Worm (Caenorhabditis elegans) whole organism, L1 larva: ENCODE measurements around the gene Y51B9A.9.

Experiments
- C04F5.9 ChIP-seq: sonication (generic microtip); optimal IDR thresholded peaks from 2 replicates; lab custom pipeline; 2016; ENCODE audit warnings: missing genetic modification characterization, missing compliant biosample characterization
- C16A3.4 ChIP-seq: fragments of 150-350 bp; optimal IDR thresholded peaks from 2 replicates; lab custom pipeline; 2014; ENCODE audit warnings: missing biosample characterization, missing genetic modification characterization
- C34B4.2 ChIP-seq: sonication (generic microtip); optimal IDR thresholded peaks from 2 replicates; lab custom pipeline; 2017; ENCODE audit warnings: mild to moderate bottlenecking, missing genetic modification characterization, missing compliant biosample characterization
- aha-1 ChIP-seq: fragments of 150-350 bp; optimal IDR thresholded peaks from 2 replicates; lab custom pipeline; 2014; ENCODE audit warnings: missing biosample characterization, missing genetic modification characterization
- aly-2 ChIP-seq: fragments of 150-350 bp; optimal IDR thresholded peaks from 2 replicates; lab custom pipeline; 2014; ENCODE audit warnings: missing biosample characterization, missing genetic modification characterization
- blmp-1 ChIP-seq: fragments of 150-350 bp; optimal IDR thresholded peaks from 2 replicates; lab custom pipeline; 2014; ENCODE audit warnings: missing biosample characterization, missing genetic modification characterization
- ceh-82 ChIP-seq, 3 experiments: fragments of 150-350 bp in 1 of 3; sonication (generic microtip) in 2 of 3; optimal IDR thresholded peaks; 2 replicates each; lab custom pipeline; 2014 to 2017; ENCODE audit warnings: missing biosample characterization in 3 of 3, missing genetic modification characterization in 3 of 3
- ceh-88 ChIP-seq: fragments of 200-800 bp; sonication (Bioruptor generic); IDR thresholded peaks from 2 replicates; pipeline ENCODE4 v1.3.6; 2022; ENCODE audit warnings: missing genetic modification characterization, missing compliant biosample characterization
- dpl-1 ChIP-seq, 3 experiments: fragments of 150-350 bp in 2 of 3; sonication (generic microtip) in 1 of 3; optimal IDR thresholded peaks; 2 replicates each; lab custom pipeline; 2014 to 2017; ENCODE audit warnings: missing biosample characterization in 3 of 3, missing genetic modification characterization in 3 of 3, missing genetic modification reagents in 3 of 3
- dsc-1 ChIP-seq: sonication (generic microtip); optimal IDR thresholded peaks from 2 replicates; lab custom pipeline; 2016; ENCODE audit warnings: mild to moderate bottlenecking, missing genetic modification characterization, missing compliant biosample characterization
- efl-3 ChIP-seq: fragments of 200-800 bp; sonication (Bioruptor generic); optimal IDR thresholded peaks from 2 replicates; lab custom pipeline; 2018; ENCODE audit warnings: mild to moderate bottlenecking, missing genetic modification characterization, missing compliant biosample characterization
- elt-2 ChIP-seq: sonication (generic microtip); optimal IDR thresholded peaks from 2 replicates; lab custom pipeline; 2016; ENCODE audit warnings: missing genetic modification characterization, mild to moderate bottlenecking, inconsistent platforms, missing compliant biosample characterization, missing genetic modification reagents
- elt-3 ChIP-seq, 6 experiments: fragments of 150-350 bp in 1 of 6; sonication (generic microtip); optimal IDR thresholded peaks; 2 replicates each; lab custom pipeline; 2017 to 2018; ENCODE audit warnings: missing biosample characterization in 6 of 6, missing genetic modification characterization in 6 of 6, inconsistent platforms in 1 of 6
- fkh-10 ChIP-seq: sonication (generic microtip); optimal IDR thresholded peaks from 2 replicates; lab custom pipeline; 2017; ENCODE audit warnings: missing biosample characterization, missing genetic modification reagents, missing genetic modification characterization
- fos-1 ChIP-seq: fragments of 150-350 bp; optimal IDR thresholded peaks from 2 replicates; lab custom pipeline; 2014; ENCODE audit warnings: missing biosample characterization, missing genetic modification characterization
- hlh-17 ChIP-seq: fragments of 200-800 bp; sonication (Bioruptor generic); optimal IDR thresholded peaks from 2 replicates; lab custom pipeline; 2018; ENCODE audit warnings: missing genetic modification characterization, mild to moderate bottlenecking, missing compliant biosample characterization, moderate library complexity, borderline replicate concordance
- hpl-2 ChIP-seq: fragments of 150-350 bp; optimal IDR thresholded peaks from 2 replicates; lab custom pipeline; 2014; ENCODE audit warnings: missing biosample characterization, missing genetic modification reagents, missing genetic modification characterization
- lin-14 ChIP-seq: fragments of 200-800 bp; sonication (Bioruptor generic); optimal IDR thresholded peaks from 2 replicates; lab custom pipeline; 2018; ENCODE audit warnings: mild to moderate bottlenecking, missing genetic modification characterization, moderate library complexity, missing compliant biosample characterization
- lin-15B ChIP-seq: fragments of 150-350 bp; sonication (generic microtip); optimal IDR thresholded peaks from 3 replicates; lab custom pipeline; 2014; ENCODE audit warnings: missing biosample characterization, missing genetic modification characterization
- lin-39 ChIP-seq: fragments of 150-350 bp; optimal IDR thresholded peaks from 2 replicates; lab custom pipeline; 2014; ENCODE audit warnings: missing biosample characterization, missing genetic modification reagents, missing genetic modification characterization
- lir-3 ChIP-seq: sonication (generic microtip); optimal IDR thresholded peaks from 2 replicates; lab custom pipeline; 2016; ENCODE audit warnings: mild to moderate bottlenecking, missing genetic modification characterization, moderate library complexity, missing compliant biosample characterization; ENCODE audit not compliant: poor library complexity
- mdl-1 ChIP-seq, 2 experiments: fragments of 150-350 bp; optimal IDR thresholded peaks; 2 replicates each; lab custom pipeline; 2014 to 2017; ENCODE audit warnings: missing biosample characterization in 2 of 2, missing genetic modification characterization in 2 of 2, inconsistent platforms in 1 of 2
- mef-2 ChIP-seq: fragments of 150-350 bp; optimal IDR thresholded peaks from 2 replicates; lab custom pipeline; 2014; ENCODE audit warnings: missing biosample characterization, missing genetic modification characterization
- nhr-11 ChIP-seq: fragments of 150-350 bp; optimal IDR thresholded peaks from 2 replicates; lab custom pipeline; 2014; ENCODE audit warnings: missing biosample characterization, missing genetic modification characterization
- nhr-12 ChIP-seq: sonication (generic microtip); optimal IDR thresholded peaks from 2 replicates; lab custom pipeline; 2017; ENCODE audit warnings: missing biosample characterization, missing genetic modification characterization
- nhr-71 ChIP-seq: sonication (generic microtip); optimal IDR thresholded peaks from 2 replicates; lab custom pipeline; 2016; ENCODE audit warnings: mild to moderate bottlenecking, missing genetic modification characterization, moderate library complexity, missing compliant biosample characterization
- nhr-76 ChIP-seq: sonication (generic microtip); optimal IDR thresholded peaks from 2 replicates; lab custom pipeline; 2017; ENCODE audit warnings: missing biosample characterization, missing genetic modification characterization
- nhr-77 ChIP-seq: fragments of 150-350 bp; optimal IDR thresholded peaks from 2 replicates; lab custom pipeline; 2014; ENCODE audit warnings: missing biosample characterization, missing genetic modification characterization
- nhr-90 ChIP-seq: sonication (generic microtip); optimal IDR thresholded peaks from 2 replicates; lab custom pipeline; 2016; ENCODE audit warnings: mild to moderate bottlenecking, missing genetic modification characterization, missing compliant biosample characterization; ENCODE audit not compliant: poor library complexity
- pag-3 ChIP-seq: sonication (generic microtip); optimal IDR thresholded peaks from 2 replicates; lab custom pipeline; 2017; ENCODE audit warnings: missing genetic modification characterization, mild to moderate bottlenecking, missing compliant biosample characterization, antibody characterized with exemption, borderline replicate concordance; ENCODE audit not compliant: insufficient read depth
- pax-3 ChIP-seq: fragments of 200-800 bp; sonication (Bioruptor generic); optimal IDR thresholded peaks from 2 replicates; lab custom pipeline; 2018; ENCODE audit warnings: mild to moderate bottlenecking, missing genetic modification characterization, moderate library complexity, missing compliant biosample characterization
- skn-1 ChIP-seq: fragments of 150-350 bp; optimal IDR thresholded peaks from 2 replicates; lab custom pipeline; 2014; ENCODE audit warnings: missing biosample characterization, missing genetic modification characterization
- snpc-4 ChIP-seq: fragments of 150-350 bp; optimal IDR thresholded peaks from 2 replicates; lab custom pipeline; 2014; ENCODE audit warnings: missing biosample characterization, missing genetic modification characterization
- snu-23 ChIP-seq: sonication (generic microtip); optimal IDR thresholded peaks from 2 replicates; lab custom pipeline; 2016; ENCODE audit warnings: missing genetic modification characterization, missing compliant biosample characterization
- sox-4 ChIP-seq: sonication (generic microtip); optimal IDR thresholded peaks from 2 replicates; lab custom pipeline; 2016; ENCODE audit warnings: missing genetic modification characterization, missing compliant biosample characterization
- sptf-1 ChIP-seq: fragments of 150-350 bp; optimal IDR thresholded peaks from 2 replicates; lab custom pipeline; 2014; ENCODE audit warnings: missing biosample characterization, missing genetic modification characterization
- sup-37 ChIP-seq: fragments of 200-800 bp; sonication (Bioruptor generic); optimal IDR thresholded peaks from 2 replicates; lab custom pipeline; 2018; ENCODE audit warnings: mild to moderate bottlenecking, missing genetic modification characterization, missing compliant biosample characterization
- swsn-7 ChIP-seq: sonication (generic microtip); optimal IDR thresholded peaks from 2 replicates; lab custom pipeline; 2016; ENCODE audit warnings: missing genetic modification characterization, missing compliant biosample characterization
- tlp-1 ChIP-seq: fragments of 150-350 bp; optimal IDR thresholded peaks from 2 replicates; lab custom pipeline; 2014; ENCODE audit warnings: missing biosample characterization, missing genetic modification characterization
- unc-30 ChIP-seq: sonication (generic microtip); optimal IDR thresholded peaks from 2 replicates; lab custom pipeline; 2017; ENCODE audit warnings: missing biosample characterization, missing genetic modification characterization
- unc-62 ChIP-seq: fragments of 150-350 bp; optimal IDR thresholded peaks from 2 replicates; lab custom pipeline; 2014; ENCODE audit warnings: missing biosample characterization, missing genetic modification reagents, missing genetic modification characterization
- unc-86 ChIP-seq: sonication (generic microtip); optimal IDR thresholded peaks from 2 replicates; lab custom pipeline; 2016; ENCODE audit warnings: missing genetic modification characterization, missing compliant biosample characterization
- unc-98 ChIP-seq: fragments of 200-800 bp; sonication (Bioruptor generic); IDR thresholded peaks from 2 replicates; pipeline ENCODE4 v1.3.6; 2022; ENCODE audit warnings: missing genetic modification characterization, missing compliant biosample characterization
- xbp-1 ChIP-seq: sonication (generic microtip); optimal IDR thresholded peaks from 2 replicates; lab custom pipeline; 2016; ENCODE audit warnings: missing genetic modification characterization, missing compliant biosample characterization
- zag-1 ChIP-seq: fragments of 150-350 bp; optimal IDR thresholded peaks from 2 replicates; lab custom pipeline; 2014; ENCODE audit warnings: missing biosample characterization, missing genetic modification characterization
- ztf-4 ChIP-seq: fragments of 150-350 bp; optimal IDR thresholded peaks from 2 replicates; lab custom pipeline; 2014; ENCODE audit warnings: missing biosample characterization, missing genetic modification characterization

Y51B9A.9 gene

ce11 chrII:9416381-9417276 is 19.2 kb upstream of the Y51B9A.9 start, which contains the start of the genes gss-1 and chch-3 (continued):
- TF ChIP-seq elt-3 (tag; optimal IDR thresholded peaks at IDR 0.05; lab: Kevin White, UChicago) (no peak), dpl-1 (GFP tag; optimal IDR thresholded peaks at IDR 0.05; lab: Kevin White, UChicago) (peak; percentile 44 to 77 (median 75)), zag-1 (tag; lab: Kevin White, UChicago) (no peak), unc-98 (no peak), pag-3 (tag; lab: Kevin White, UChicago) (no peak), fkh-10 (no peak), tlp-1 (tag; lab: Kevin White, UChicago) (no peak), dsc-1 (tag; lab: Kevin White, UChicago) (no peak), C34B4.2 (no peak), xbp-1 (tag; lab: Kevin White, UChicago) (peak; percentile 65), aha-1 (tag; lab: Kevin White, UChicago) (no peak), lir-3 (tag; lab: Kevin White, UChicago) (no peak), C04F5.9 (peak; percentile 24), sptf-1 (no peak), mdl-1 (tag; optimal IDR thresholded peaks at IDR 0.05; lab: Kevin White, UChicago) (peak in 1 of 2 experiments; percentile 63), unc-30 (tag; lab: Kevin White, UChicago) (no peak), lin-14 (GFP tag; lab: Kevin White, UChicago) (peak; percentile 81), efl-3 (GFP tag; lab: Kevin White, UChicago) (no peak), snpc-4 (tag; lab: Kevin White, UChicago) (peak; percentile 46), pax-3 (tag; lab: Kevin White, UChicago) (no peak), ceh-82 (tag; optimal IDR thresholded peaks at IDR 0.05; lab: Kevin White, UChicago) (peak; percentile 55 to 67 (median 67)), ceh-88 (GFP tag; lab: Robert Waterston, UW) (no peak), nhr-12 (tag; lab: Kevin White, UChicago) (no peak), lin-15B (tag; lab: Kevin White, UChicago) (peak; percentile 48), snu-23 (peak; percentile 74), skn-1 (tag; lab: Kevin White, UChicago) (peak; percentile 68), fos-1 (tag; lab: Kevin White, UChicago) (no peak), unc-62 (no peak), nhr-71 (peak; percentile 80), unc-86 (tag; lab: Kevin White, UChicago) (peak; percentile 21), nhr-76 (tag; lab: Kevin White, UChicago) (no peak), lin-39 (peak; percentile 49), blmp-1 (tag; lab: Kevin White, UChicago) (peak; percentile 45), ztf-4 (tag; lab: Kevin White, UChicago) (no peak), hpl-2 (GFP tag; lab: Kevin White, UChicago) (no peak), C16A3.4 (peak; percentile 38), mef-2 (tag; lab: Kevin White, UChicago) (no peak), nhr-77 (tag; lab: Kevin White, UChicago) (peak; percentile 7), sox-4 (tag; lab: Kevin White, UChicago) (no peak), hlh-17 (GFP tag; lab: Kevin White, UChicago) (no peak), nhr-90 (peak; percentile 28), swsn-7 (peak; percentile 66), sup-37 (GFP tag; lab: Kevin White, UChicago) (no peak), elt-2 (tag; lab: Kevin White, UChicago) (peak; percentile 4), aly-2 (tag; lab: Kevin White, UChicago) (peak; percentile 22), nhr-11 (tag; lab: Kevin White, UChicago) (peak; percentile 61)
